Fruit fly (Drosophila melanogaster): Measurements from ENCODE around the gene CG2861.

- TF ChIP-seq CG18011 (GFP tag; optimal IDR thresholded peaks at IDR 0.05) (no peak), gem (tag; optimal IDR thresholded peaks at IDR 0.05) (peak; percentile 15), Kr (GFP tag; optimal IDR thresholded peaks at IDR 0.05) (no peak), bcd (GFP tag; optimal IDR thresholded peaks at IDR 0.05) (no peak), CG8290 (GFP tag; optimal IDR thresholded peaks at IDR 0.05) (no peak), CG8290 (tag; optimal IDR thresholded peaks at IDR 0.05) (no peak), vfl (GFP tag; optimal IDR thresholded peaks at IDR 0.05) (no peak)
Observed at dm6 chrX:4807826-4808225, 3.2 kb upstream of the CG2861 start.
